Worm (Caenorhabditis elegans) whole organism, L1 larva: ENCODE results near the gene cyn-4.

Source experiments
- C04F5.9 ChIP-seq: sonication (generic microtip); optimal IDR thresholded peaks from 2 replicates; lab custom pipeline; 2016; ENCODE audit warnings: missing genetic modification characterization, missing compliant biosample characterization
- C16A3.4 ChIP-seq: fragments of 150-350 bp; optimal IDR thresholded peaks from 2 replicates; lab custom pipeline; 2014; ENCODE audit warnings: missing biosample characterization, missing genetic modification characterization
- Y116A8C.19 ChIP-seq: sonication (generic microtip); optimal IDR thresholded peaks from 2 replicates; lab custom pipeline; 2016; ENCODE audit warnings: missing compliant biosample characterization, missing genetic modification characterization, borderline replicate concordance
- aha-1 ChIP-seq: fragments of 150-350 bp; optimal IDR thresholded peaks from 2 replicates; lab custom pipeline; 2014; ENCODE audit warnings: missing biosample characterization, missing genetic modification characterization
- alr-1 ChIP-seq: fragments of 200-800 bp; sonication (Bioruptor generic); optimal IDR thresholded peaks from 2 replicates; lab custom pipeline; 2018; ENCODE audit warnings: borderline replicate concordance, mild to moderate bottlenecking, missing genetic modification characterization, missing compliant biosample characterization
- ama-1 ChIP-seq: fragments of 150-350 bp; optimal IDR thresholded peaks from 2 replicates; lab custom pipeline; 2014
- blmp-1 ChIP-seq: fragments of 150-350 bp; optimal IDR thresholded peaks from 2 replicates; lab custom pipeline; 2014; ENCODE audit warnings: missing biosample characterization, missing genetic modification characterization
- ceh-63 ChIP-seq: fragments of 200-800 bp; sonication (Bioruptor generic); optimal IDR thresholded peaks from 2 replicates; lab custom pipeline; 2018; ENCODE audit warnings: mild to moderate bottlenecking, missing genetic modification characterization, missing compliant biosample characterization
- ceh-8 ChIP-seq: fragments of 200-800 bp; sonication (Bioruptor generic); optimal IDR thresholded peaks from 2 replicates; lab custom pipeline; 2018; ENCODE audit warnings: mild to moderate bottlenecking, missing genetic modification characterization, moderate library complexity, missing compliant biosample characterization
- ceh-82 ChIP-seq, 3 experiments: fragments of 150-350 bp in 1 of 3; sonication (generic microtip) in 2 of 3; optimal IDR thresholded peaks; 2 replicates each; lab custom pipeline; 2014 to 2017; ENCODE audit warnings: missing biosample characterization in 3 of 3, missing genetic modification characterization in 3 of 3
- ceh-88 ChIP-seq: fragments of 200-800 bp; sonication (Bioruptor generic); IDR thresholded peaks from 2 replicates; pipeline ENCODE4 v1.3.6; 2022; ENCODE audit warnings: missing genetic modification characterization, missing compliant biosample characterization
- dsc-1 ChIP-seq: sonication (generic microtip); optimal IDR thresholded peaks from 2 replicates; lab custom pipeline; 2016; ENCODE audit warnings: mild to moderate bottlenecking, missing genetic modification characterization, missing compliant biosample characterization
- efl-3 ChIP-seq: fragments of 200-800 bp; sonication (Bioruptor generic); optimal IDR thresholded peaks from 2 replicates; lab custom pipeline; 2018; ENCODE audit warnings: mild to moderate bottlenecking, missing genetic modification characterization, missing compliant biosample characterization
- egl-13 ChIP-seq: sonication (generic microtip); optimal IDR thresholded peaks from 2 replicates; lab custom pipeline; 2016; ENCODE audit warnings: missing genotype, missing genetic modification reagents, missing genetic modification characterization, missing compliant biosample characterization
- elt-2 ChIP-seq: sonication (generic microtip); optimal IDR thresholded peaks from 2 replicates; lab custom pipeline; 2016; ENCODE audit warnings: missing genetic modification characterization, mild to moderate bottlenecking, inconsistent platforms, missing compliant biosample characterization, missing genetic modification reagents
- ets-5 ChIP-seq: fragments of 200-800 bp; sonication (Bioruptor generic); IDR thresholded peaks from 2 replicates; pipeline ENCODE4 v1.3.6; 2022; ENCODE audit warnings: missing genetic modification characterization, missing compliant biosample characterization
- fkh-4 ChIP-seq: sonication (generic microtip); optimal IDR thresholded peaks from 2 replicates; lab custom pipeline; 2016; ENCODE audit warnings: missing compliant biosample characterization, missing genetic modification characterization, borderline replicate concordance
- fkh-8 ChIP-seq: sonication (generic microtip); optimal IDR thresholded peaks from 2 replicates; lab custom pipeline; 2016; ENCODE audit warnings: mild to moderate bottlenecking, missing genetic modification characterization, missing compliant biosample characterization
- fos-1 ChIP-seq: fragments of 150-350 bp; optimal IDR thresholded peaks from 2 replicates; lab custom pipeline; 2014; ENCODE audit warnings: missing biosample characterization, missing genetic modification characterization
- grh-1 ChIP-seq: fragments of 200-800 bp; sonication (Bioruptor generic); IDR thresholded peaks from 2 replicates; pipeline ENCODE4 v1.3.6; 2022; ENCODE audit warnings: missing genetic modification reagents, missing genetic modification characterization, missing compliant biosample characterization
- hlh-4 ChIP-seq: sonication (generic microtip); optimal IDR thresholded peaks from 2 replicates; lab custom pipeline; 2016; ENCODE audit warnings: mild to moderate bottlenecking, missing genetic modification characterization, missing compliant biosample characterization
- isw-1 ChIP-seq: fragments of 200-800 bp; sonication (Bioruptor generic); IDR thresholded peaks from 2 replicates; pipeline ENCODE4 v1.3.6; 2022; ENCODE audit warnings: missing genetic modification characterization, missing compliant biosample characterization
- lin-13 ChIP-seq: fragments of 150-350 bp; optimal IDR thresholded peaks from 2 replicates; lab custom pipeline; 2014; ENCODE audit warnings: missing biosample characterization, missing genetic modification reagents, missing genetic modification characterization
- lin-14 ChIP-seq: fragments of 200-800 bp; sonication (Bioruptor generic); optimal IDR thresholded peaks from 2 replicates; lab custom pipeline; 2018; ENCODE audit warnings: mild to moderate bottlenecking, missing genetic modification characterization, moderate library complexity, missing compliant biosample characterization
- lin-15B ChIP-seq: fragments of 150-350 bp; sonication (generic microtip); optimal IDR thresholded peaks from 3 replicates; lab custom pipeline; 2014; ENCODE audit warnings: missing biosample characterization, missing genetic modification characterization
- lir-3 ChIP-seq: sonication (generic microtip); optimal IDR thresholded peaks from 2 replicates; lab custom pipeline; 2016; ENCODE audit warnings: mild to moderate bottlenecking, missing genetic modification characterization, moderate library complexity, missing compliant biosample characterization; ENCODE audit not compliant: poor library complexity
- mdl-1 ChIP-seq, 2 experiments: fragments of 150-350 bp; optimal IDR thresholded peaks; 2 replicates each; lab custom pipeline; 2014 to 2017; ENCODE audit warnings: missing biosample characterization in 2 of 2, missing genetic modification characterization in 2 of 2, inconsistent platforms in 1 of 2
- nhr-11 ChIP-seq: fragments of 150-350 bp; optimal IDR thresholded peaks from 2 replicates; lab custom pipeline; 2014; ENCODE audit warnings: missing biosample characterization, missing genetic modification characterization
- nhr-12 ChIP-seq: sonication (generic microtip); optimal IDR thresholded peaks from 2 replicates; lab custom pipeline; 2017; ENCODE audit warnings: missing biosample characterization, missing genetic modification characterization
- nhr-20 ChIP-seq: sonication (generic microtip); optimal IDR thresholded peaks from 2 replicates; lab custom pipeline; 2016; ENCODE audit warnings: mild to moderate bottlenecking, missing genetic modification characterization, missing compliant biosample characterization
- nhr-28 ChIP-seq: fragments of 150-350 bp; optimal IDR thresholded peaks from 2 replicates; lab custom pipeline; 2014; ENCODE audit warnings: missing biosample characterization, missing genetic modification characterization
- nhr-47 ChIP-seq: sonication (generic microtip); optimal IDR thresholded peaks from 2 replicates; lab custom pipeline; 2016; ENCODE audit warnings: mild to moderate bottlenecking, missing genetic modification characterization, moderate library complexity, missing compliant biosample characterization
- nhr-76 ChIP-seq: sonication (generic microtip); optimal IDR thresholded peaks from 2 replicates; lab custom pipeline; 2017; ENCODE audit warnings: missing biosample characterization, missing genetic modification characterization
- nhr-77 ChIP-seq: fragments of 150-350 bp; optimal IDR thresholded peaks from 2 replicates; lab custom pipeline; 2014; ENCODE audit warnings: missing biosample characterization, missing genetic modification characterization
- nhr-84 ChIP-seq: sonication (generic microtip); optimal IDR thresholded peaks from 2 replicates; lab custom pipeline; 2017; ENCODE audit warnings: missing biosample characterization, missing genetic modification characterization
- nhr-85 ChIP-seq: sonication (generic microtip); peaks from one replicate; lab custom pipeline; 2016; ENCODE audit warnings: missing genetic modification characterization, inconsistent platforms, missing compliant biosample characterization
- nhr-90 ChIP-seq: sonication (generic microtip); optimal IDR thresholded peaks from 2 replicates; lab custom pipeline; 2016; ENCODE audit warnings: mild to moderate bottlenecking, missing genetic modification characterization, missing compliant biosample characterization; ENCODE audit not compliant: poor library complexity
- pax-3 ChIP-seq: fragments of 200-800 bp; sonication (Bioruptor generic); optimal IDR thresholded peaks from 2 replicates; lab custom pipeline; 2018; ENCODE audit warnings: mild to moderate bottlenecking, missing genetic modification characterization, moderate library complexity, missing compliant biosample characterization
- pqm-1 ChIP-seq: sonication (generic microtip); optimal IDR thresholded peaks from 3 replicates; lab custom pipeline; 2017; ENCODE audit warnings: missing biosample characterization, missing genetic modification characterization
- snpc-4 ChIP-seq: fragments of 150-350 bp; optimal IDR thresholded peaks from 2 replicates; lab custom pipeline; 2014; ENCODE audit warnings: missing biosample characterization, missing genetic modification characterization
- snu-23 ChIP-seq: sonication (generic microtip); optimal IDR thresholded peaks from 2 replicates; lab custom pipeline; 2016; ENCODE audit warnings: missing genetic modification characterization, missing compliant biosample characterization
- sox-4 ChIP-seq: sonication (generic microtip); optimal IDR thresholded peaks from 2 replicates; lab custom pipeline; 2016; ENCODE audit warnings: missing genetic modification characterization, missing compliant biosample characterization
- sup-37 ChIP-seq: fragments of 200-800 bp; sonication (Bioruptor generic); optimal IDR thresholded peaks from 2 replicates; lab custom pipeline; 2018; ENCODE audit warnings: mild to moderate bottlenecking, missing genetic modification characterization, missing compliant biosample characterization
- swsn-7 ChIP-seq: sonication (generic microtip); optimal IDR thresholded peaks from 2 replicates; lab custom pipeline; 2016; ENCODE audit warnings: missing genetic modification characterization, missing compliant biosample characterization
- tbx-2 ChIP-seq: sonication (generic microtip); optimal IDR thresholded peaks from 2 replicates; lab custom pipeline; 2016; ENCODE audit warnings: missing genetic modification characterization, missing compliant biosample characterization
- tlp-1 ChIP-seq: fragments of 150-350 bp; optimal IDR thresholded peaks from 2 replicates; lab custom pipeline; 2014; ENCODE audit warnings: missing biosample characterization, missing genetic modification characterization
- unc-130 ChIP-seq: fragments of 150-350 bp; optimal IDR thresholded peaks from 2 replicates; lab custom pipeline; 2017; ENCODE audit warnings: missing biosample characterization, missing genetic modification characterization, inconsistent platforms
- unc-30 ChIP-seq: sonication (generic microtip); optimal IDR thresholded peaks from 2 replicates; lab custom pipeline; 2017; ENCODE audit warnings: missing biosample characterization, missing genetic modification characterization
- unc-62 ChIP-seq: fragments of 150-350 bp; optimal IDR thresholded peaks from 2 replicates; lab custom pipeline; 2014; ENCODE audit warnings: missing biosample characterization, missing genetic modification reagents, missing genetic modification characterization
- unc-86 ChIP-seq: sonication (generic microtip); optimal IDR thresholded peaks from 2 replicates; lab custom pipeline; 2016; ENCODE audit warnings: missing genetic modification characterization, missing compliant biosample characterization
- vab-15 ChIP-seq: sonication (generic microtip); optimal IDR thresholded peaks from 2 replicates; lab custom pipeline; 2017; ENCODE audit warnings: missing genotype, mild to moderate bottlenecking, missing genetic modification characterization, missing compliant biosample characterization
- xbp-1 ChIP-seq: sonication (generic microtip); optimal IDR thresholded peaks from 2 replicates; lab custom pipeline; 2016; ENCODE audit warnings: missing genetic modification characterization, missing compliant biosample characterization
- zag-1 ChIP-seq: fragments of 150-350 bp; optimal IDR thresholded peaks from 2 replicates; lab custom pipeline; 2014; ENCODE audit warnings: missing biosample characterization, missing genetic modification characterization
- zip-4 ChIP-seq: fragments of 200-800 bp; sonication (Bioruptor generic); optimal IDR thresholded peaks from 2 replicates; lab custom pipeline; 2018; ENCODE audit warnings: mild to moderate bottlenecking, missing genetic modification characterization, moderate library complexity, missing compliant biosample characterization

Gene cyn-4

ce11 chrII:10872541-10872940 is at the start of gene cyn-4, which contains the start of gene copz-1:
Gene cyn-4 (minus strand): TSS chrII:10872611.
Gene copz-1 (plus strand): TSS chrII:10872879.
- peak; percentile 70 to 80 (median 80) for TF ChIP-seq ceh-82 (tag; optimal IDR thresholded peaks at IDR 0.05; lab: Kevin White, UChicago)
- no peak for TF ChIP-seq efl-3 (GFP tag; lab: Kevin White, UChicago)
- peak; percentile 60 for TF ChIP-seq grh-1 (GFP tag; lab: Robert Waterston, UW)
- TF ChIP-seq nhr-28: no peak
- TF ChIP-seq C16A3.4 (tag; lab: Kevin White, UChicago): peak; percentile 80
- peak; percentile 78 for TF ChIP-seq egl-13 (tag; lab: Kevin White, UChicago)
- peak; percentile 85 for TF ChIP-seq fkh-8 (tag; lab: Kevin White, UChicago)
- TF ChIP-seq elt-2 (tag; lab: Kevin White, UChicago): peak; percentile 45
- peak; percentile 9 for TF ChIP-seq nhr-11 (tag; lab: Kevin White, UChicago)
- no peak for TF ChIP-seq nhr-76
- TF ChIP-seq snu-23 (GFP tag; lab: Kevin White, UChicago): peak; percentile 91
- TF ChIP-seq unc-30 (tag; lab: Kevin White, UChicago): no peak
- peak; percentile 91 for TF ChIP-seq nhr-85 (tag; lab: Kevin White, UChicago)
- no peak for TF ChIP-seq ama-1 (lab: Kevin White, UChicago)
- peak; percentile 34 for TF ChIP-seq fos-1 (tag; lab: Kevin White, UChicago)
- no peak for TF ChIP-seq Y116A8C.19
- no peak for TF ChIP-seq zag-1 (tag; lab: Kevin White, UChicago)
- peak; percentile 86 for TF ChIP-seq nhr-90 (tag; lab: Kevin White, UChicago)
- peak; percentile 68 for TF ChIP-seq lin-13 (GFP tag; lab: Kevin White, UChicago)
- no peak for TF ChIP-seq ceh-88 (GFP tag; lab: Robert Waterston, UW)
- no peak for TF ChIP-seq nhr-12 (tag; lab: Kevin White, UChicago)
- peak; percentile 52 for TF ChIP-seq blmp-1 (tag; lab: Kevin White, UChicago)
- no peak for TF ChIP-seq pqm-1 (tag; lab: Kevin White, UChicago)
- peak; percentile 93 for TF ChIP-seq lir-3 (tag; lab: Kevin White, UChicago)
- peak; percentile 77 for TF ChIP-seq unc-86
- TF ChIP-seq sup-37 (GFP tag; lab: Kevin White, UChicago): no peak
- TF ChIP-seq snpc-4: peak; percentile 42
- peak; percentile 81 for TF ChIP-seq lin-15B
- peak in 1 of 2 experiments; percentile 76 for TF ChIP-seq mdl-1 (tag; optimal IDR thresholded peaks at IDR 0.05; lab: Kevin White, UChicago)
- TF ChIP-seq ceh-63 (GFP tag; lab: Kevin White, UChicago): no peak
- no peak for TF ChIP-seq unc-62
- peak; percentile 53 for TF ChIP-seq zip-4 (GFP tag; lab: Kevin White, UChicago)
- TF ChIP-seq vab-15 (tag; lab: Kevin White, UChicago): peak; percentile 69
- TF ChIP-seq hlh-4 (tag; lab: Kevin White, UChicago): no peak
- TF ChIP-seq nhr-47 (tag; lab: Kevin White, UChicago): peak; percentile 89
- peak; percentile 83 for TF ChIP-seq fkh-4 (tag; lab: Kevin White, UChicago)
- TF ChIP-seq sox-4: peak; percentile 54
- TF ChIP-seq tlp-1 (tag; lab: Kevin White, UChicago): no peak
- TF ChIP-seq ceh-8 (GFP tag; lab: Kevin White, UChicago): peak; percentile 6
- peak; percentile 90 for TF ChIP-seq xbp-1 (tag; lab: Kevin White, UChicago)
- TF ChIP-seq swsn-7 (tag; lab: Kevin White, UChicago): peak; percentile 85
- TF ChIP-seq nhr-77 (tag; lab: Kevin White, UChicago): peak; percentile 60
- TF ChIP-seq aha-1 (tag; lab: Kevin White, UChicago): no peak
- TF ChIP-seq dsc-1: peak; percentile 87
- peak; percentile 90 for TF ChIP-seq nhr-20
- peak; percentile 89 for TF ChIP-seq unc-130 (tag; lab: Kevin White, UChicago)
- peak; percentile 71 for TF ChIP-seq pax-3 (tag; lab: Kevin White, UChicago)
- TF ChIP-seq alr-1: no peak
- no peak for TF ChIP-seq nhr-84 (tag; lab: Kevin White, UChicago)
- peak; percentile 91 for TF ChIP-seq tbx-2 (tag; lab: Kevin White, UChicago)
- TF ChIP-seq isw-1 (GFP tag; lab: Robert Waterston, UW): peak; percentile 87
- no peak for TF ChIP-seq ets-5 (GFP tag; lab: Robert Waterston, UW)
- peak; percentile 88 for TF ChIP-seq lin-14 (GFP tag; lab: Kevin White, UChicago)
- TF ChIP-seq C04F5.9 (tag; lab: Kevin White, UChicago): peak; percentile 99
